Worm (Caenorhabditis elegans): ENCODE measurements around the gene cyp-35A1.

The cyp-35A1 gene

DNA sequence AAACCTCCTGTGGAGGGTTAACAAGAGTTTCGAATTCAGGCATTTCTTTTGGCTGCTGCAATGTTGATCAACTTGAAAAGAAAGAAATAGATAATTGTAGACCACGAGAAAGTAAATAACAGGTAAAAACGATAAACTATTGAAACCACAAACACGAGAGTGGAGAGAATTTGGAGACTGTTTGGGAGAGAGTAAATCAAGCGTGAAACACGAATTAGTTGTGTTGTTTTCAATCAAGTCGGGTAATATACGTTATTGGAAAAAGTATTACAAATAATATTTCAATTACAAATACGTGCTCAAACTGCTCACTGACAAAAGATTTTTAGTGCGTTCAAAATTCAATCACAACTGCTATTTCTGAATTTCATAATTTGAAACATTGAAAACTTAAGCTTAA lies 19.4 kb upstream of the cyp-35A1 start, which contains the start of gene C03G6.17:
Gene C03G6.17 (minus strand): TSS at position 101 of the 400 bp plus-strand sequence.
- TF ChIP-seq ham-2 (GFP tag; optimal IDR thresholded peaks at IDR 0.05) (no peak), nhr-237 (tag; optimal IDR thresholded peaks at IDR 0.05) (no peak), ceh-43 (GFP tag; optimal IDR thresholded peaks at IDR 0.05) (no peak), sem-2 (GFP tag; optimal IDR thresholded peaks at IDR 0.05) (no peak), ztf-11 (tag; optimal IDR thresholded peaks at IDR 0.05) (no peak), flh-1 (GFP tag; optimal IDR thresholded peaks at IDR 0.05) (no peak), nhr-2 (tag; optimal IDR thresholded peaks at IDR 0.05) (no peak), lin-32 (GFP tag; optimal IDR thresholded peaks at IDR 0.05) (no peak), cnd-1 (tag; optimal IDR thresholded peaks at IDR 0.05) (no peak), nhr-76 (tag; optimal IDR thresholded peaks at IDR 0.05) (no peak), pha-4 (tag; optimal IDR thresholded peaks at IDR 0.05) (no peak), mab-5 (tag; optimal IDR thresholded peaks at IDR 0.05) (no peak), tbx-8 (GFP tag; optimal IDR thresholded peaks at IDR 0.05) (no peak)

DNA sequence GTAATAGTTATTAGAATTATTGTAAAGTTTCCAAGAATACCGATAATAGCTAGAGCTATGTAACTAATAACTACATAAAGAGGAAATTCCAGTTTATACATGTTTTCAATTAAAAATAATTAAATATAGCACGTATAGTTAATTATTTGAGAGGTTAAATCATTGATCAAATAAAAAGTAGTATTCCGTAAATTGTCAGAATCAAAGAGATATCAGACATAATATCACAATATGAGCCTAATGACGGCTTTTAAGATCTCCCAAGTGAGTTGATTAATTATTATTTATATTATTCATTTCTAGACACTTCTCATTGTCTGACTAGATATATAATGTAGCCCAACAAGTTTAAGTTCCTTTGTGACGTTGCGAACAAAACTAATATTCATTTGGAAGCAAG lies 17.8 kb upstream of the cyp-35A1 start, which contains the start of gene srsx-24:
Gene srsx-24 (minus strand): TSS at position 101 of the 400 bp plus-strand sequence.
- TF ChIP-seq ham-2 (GFP tag; optimal IDR thresholded peaks at IDR 0.05) = no peak
- TF ChIP-seq flh-1 (GFP tag; optimal IDR thresholded peaks at IDR 0.05) = no peak
- TF ChIP-seq elt-1 (tag; optimal IDR thresholded peaks at IDR 0.05; ENCODE audit: borderline replicate concordance, insufficient read depth) = no peak
- TF ChIP-seq elt-3 (tag; optimal IDR thresholded peaks at IDR 0.05) = no peak
- no peak for TF ChIP-seq nhr-12 (tag; optimal IDR thresholded peaks at IDR 0.05)
- TF ChIP-seq ceh-39 (tag; optimal IDR thresholded peaks at IDR 0.05) = no peak
- no peak for TF ChIP-seq ces-1 (GFP tag; optimal IDR thresholded peaks at IDR 0.05)
- no peak for TF ChIP-seq lin-13 (tag; optimal IDR thresholded peaks at IDR 0.05)
- TF ChIP-seq mls-2 (tag; optimal IDR thresholded peaks at IDR 0.05) = no peak
- no peak for TF ChIP-seq nhr-237 (tag; optimal IDR thresholded peaks at IDR 0.05)
- no peak for TF ChIP-seq unc-39 (tag; optimal IDR thresholded peaks at IDR 0.05)
- TF ChIP-seq blmp-1 (tag; optimal IDR thresholded peaks at IDR 0.05) = no peak

DNA sequence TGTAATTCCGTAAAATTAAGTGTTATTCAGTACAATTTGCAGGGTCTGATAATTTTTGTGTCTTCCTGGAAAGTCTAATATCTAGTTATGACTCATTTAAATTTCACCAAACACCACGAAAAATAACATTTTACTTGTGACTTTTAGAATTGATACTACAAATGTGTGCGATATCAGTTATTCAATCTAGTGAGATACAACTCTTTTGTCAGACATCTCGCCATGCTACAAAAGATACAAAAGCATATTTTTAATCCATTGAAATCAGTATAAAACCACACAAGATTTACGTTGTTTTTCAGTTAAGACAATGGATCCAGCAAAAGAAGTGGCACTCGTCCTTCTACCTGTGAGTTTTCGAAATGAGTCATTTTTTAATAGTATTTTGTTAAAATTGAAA lies 12.5 kb upstream of the cyp-35A1 start, which contains the start of gene srx-56:
Gene srx-56 (plus strand): TSS at position 301 of the 400 bp plus-strand sequence.
- TF ChIP-seq blmp-1 (tag; optimal IDR thresholded peaks at IDR 0.05) = no peak
- TF ChIP-seq ceh-43 (GFP tag; optimal IDR thresholded peaks at IDR 0.05) = no peak
- TF ChIP-seq lin-13 (tag; optimal IDR thresholded peaks at IDR 0.05) = no peak
- TF ChIP-seq drap-1 (GFP tag; optimal IDR thresholded peaks at IDR 0.05) = no peak
- TF ChIP-seq ztf-11 (tag; optimal IDR thresholded peaks at IDR 0.05) = no peak
- no peak for TF ChIP-seq sptf-1 (tag; optimal IDR thresholded peaks at IDR 0.05)
- no peak for TF ChIP-seq ces-1 (GFP tag; optimal IDR thresholded peaks at IDR 0.05)
- TF ChIP-seq lin-32 (GFP tag; optimal IDR thresholded peaks at IDR 0.05) = no peak
- TF ChIP-seq sem-2 (GFP tag; optimal IDR thresholded peaks at IDR 0.05) = no peak
- TF ChIP-seq zip-8 (tag; optimal IDR thresholded peaks at IDR 0.05) = no peak
- no peak for TF ChIP-seq ham-2 (GFP tag; optimal IDR thresholded peaks at IDR 0.05)
- no peak for TF ChIP-seq hlh-1 (tag; optimal IDR thresholded peaks at IDR 0.05)
- no peak for TF ChIP-seq tbx-8 (GFP tag; optimal IDR thresholded peaks at IDR 0.05)
- no peak for TF ChIP-seq ceh-39 (tag; optimal IDR thresholded peaks at IDR 0.05)

DNA sequence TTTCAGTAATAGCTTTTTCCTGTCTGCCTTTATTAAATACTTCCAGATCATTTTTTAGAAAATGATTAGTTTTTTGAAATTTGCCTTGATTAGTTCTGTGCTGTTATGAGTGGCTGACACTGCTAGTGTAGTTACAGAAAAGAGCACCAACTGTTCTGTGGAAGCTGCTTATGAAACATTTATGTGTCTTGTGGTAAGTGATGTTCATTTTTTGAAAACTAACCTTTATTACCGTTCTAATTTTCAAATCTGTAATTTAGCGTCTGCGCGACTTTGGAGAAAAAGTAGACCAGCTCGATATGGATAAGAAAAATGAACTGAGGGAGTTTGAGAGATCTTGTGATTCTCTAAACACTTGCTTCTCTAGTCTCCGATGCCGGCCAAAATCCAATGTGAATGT lies 8.0 kb upstream of the cyp-35A1 start, which contains the start of gene srj-14:
Gene srj-14 (plus strand): TSS at position 131 of the 400 bp plus-strand sequence.
- TF ChIP-seq elt-3 (tag; optimal IDR thresholded peaks at IDR 0.05) = no peak
- no peak for TF ChIP-seq unc-39 (tag; optimal IDR thresholded peaks at IDR 0.05)
- no peak for TF ChIP-seq ceh-43 (GFP tag; optimal IDR thresholded peaks at IDR 0.05)
- TF ChIP-seq unc-120 (tag; optimal IDR thresholded peaks at IDR 0.05; ENCODE audit: poor library complexity, severe bottlenecking) = no peak
- TF ChIP-seq M03D4.4 (tag; optimal IDR thresholded peaks at IDR 0.05) = no peak
- no peak for TF ChIP-seq snpc-4 (tag; optimal IDR thresholded peaks at IDR 0.05)
- TF ChIP-seq ceh-39 (tag; optimal IDR thresholded peaks at IDR 0.05) = no peak
- no peak for TF ChIP-seq bed-3 (GFP tag; optimal IDR thresholded peaks at IDR 0.05)
- TF ChIP-seq hlh-1 (tag; optimal IDR thresholded peaks at IDR 0.05) = no peak
- TF ChIP-seq ceh-83 (GFP tag; optimal IDR thresholded peaks at IDR 0.05) = no peak
- no peak for TF ChIP-seq sem-2 (GFP tag; optimal IDR thresholded peaks at IDR 0.05)
- no peak for TF ChIP-seq nhr-76 (tag; optimal IDR thresholded peaks at IDR 0.05)
- TF ChIP-seq sptf-1 (tag; optimal IDR thresholded peaks at IDR 0.05) = no peak
- no peak for TF ChIP-seq ztf-11 (tag; optimal IDR thresholded peaks at IDR 0.05)

DNA sequence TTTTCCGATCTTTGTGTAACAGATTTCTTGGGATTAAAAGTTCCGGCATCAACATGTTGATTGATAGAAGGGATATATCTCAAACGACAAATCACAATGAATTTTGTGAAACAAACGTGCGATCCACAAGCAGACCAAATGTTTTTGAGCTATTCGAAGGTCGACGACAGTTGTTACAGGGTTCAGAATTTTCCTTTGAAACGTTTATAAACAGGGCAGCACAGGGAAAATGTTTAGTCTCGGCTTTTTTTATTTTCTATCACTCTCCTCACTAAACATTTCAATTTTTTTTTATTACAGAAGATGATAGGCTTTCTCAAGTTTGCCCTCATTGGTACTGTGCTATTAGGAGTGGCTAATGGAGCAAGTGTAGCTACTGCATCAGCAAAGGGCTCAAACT lies 3.4 kb upstream of the cyp-35A1 start, which contains the start of gene exc-13:
Gene exc-13 (plus strand): TSS at position 301 of the 400 bp plus-strand sequence.
- TF ChIP-seq ces-1 (GFP tag; optimal IDR thresholded peaks at IDR 0.05) (no peak), tbx-8 (GFP tag; optimal IDR thresholded peaks at IDR 0.05) (no peak), elt-1 (tag; optimal IDR thresholded peaks at IDR 0.05; ENCODE audit: borderline replicate concordance, insufficient read depth) (no peak), ztf-11 (tag; optimal IDR thresholded peaks at IDR 0.05) (no peak), ceh-39 (tag; optimal IDR thresholded peaks at IDR 0.05) (no peak), sptf-1 (tag; optimal IDR thresholded peaks at IDR 0.05) (no peak), mep-1 (tag; optimal IDR thresholded peaks at IDR 0.05) (no peak), elt-3 (tag; optimal IDR thresholded peaks at IDR 0.05) (no peak), flh-1 (GFP tag; optimal IDR thresholded peaks at IDR 0.05) (no peak), snpc-4 (tag; optimal IDR thresholded peaks at IDR 0.05) (no peak), ceh-83 (GFP tag; optimal IDR thresholded peaks at IDR 0.05) (no peak), blmp-1 (tag; optimal IDR thresholded peaks at IDR 0.05) (no peak), unc-39 (tag; optimal IDR thresholded peaks at IDR 0.05) (no peak), lin-13 (tag; optimal IDR thresholded peaks at IDR 0.05) (no peak), nhr-28 (tag; optimal IDR thresholded peaks at IDR 0.05) (no peak), lin-32 (GFP tag; optimal IDR thresholded peaks at IDR 0.05) (no peak)

Measured in whole organism, mixed stage, embryonic.